Worm (Caenorhabditis elegans) whole organism, young adult: ENCODE results near the gene nhr-86.

Source experiments
- B0019.2 ChIP-seq: fragments of 200-800 bp; sonication (Bioruptor generic); conservative IDR thresholded peaks from 2 replicates; pipeline ENCODE4 v1.3.6; 2022; ENCODE audit warnings: missing genetic modification reagents, missing genetic modification characterization, missing compliant biosample characterization
- C17E4.6 ChIP-seq: fragments of 200-800 bp; sonication (Bioruptor generic); IDR thresholded peaks from 2 replicates; pipeline ENCODE4 v1.3.6; 2022; ENCODE audit warnings: missing genetic modification reagents, missing genetic modification characterization, missing compliant biosample characterization
- F10E7.11 ChIP-seq: sonication (generic microtip); optimal IDR thresholded peaks from 2 replicates; lab custom pipeline; 2017; ENCODE audit warnings: mild to moderate bottlenecking, missing genetic modification characterization, moderate library complexity, missing compliant biosample characterization
- F39B2.1 ChIP-seq: fragments of 200-800 bp; sonication (Bioruptor generic); IDR thresholded peaks from 2 replicates; pipeline ENCODE4 v1.3.6; 2022; ENCODE audit warnings: missing genetic modification reagents, missing genetic modification characterization, missing compliant biosample characterization
- F57A8.1 ChIP-seq: fragments of 200-800 bp; sonication (Bioruptor generic); optimal IDR thresholded peaks from 2 replicates; lab custom pipeline; 2018; ENCODE audit warnings: mild to moderate bottlenecking, missing genetic modification characterization, moderate library complexity, missing compliant biosample characterization
- F57C9.4 ChIP-seq: sonication (generic microtip); optimal IDR thresholded peaks from 2 replicates; lab custom pipeline; 2017; ENCODE audit warnings: mild to moderate bottlenecking, missing genetic modification characterization, missing compliant biosample characterization
- K12H6.12 ChIP-seq: fragments of 200-800 bp; sonication (Bioruptor generic); optimal IDR thresholded peaks from 2 replicates; lab custom pipeline; 2018; ENCODE audit warnings: mild to moderate bottlenecking, missing genetic modification characterization, missing compliant biosample characterization
- Y56A3A.18 ChIP-seq: fragments of 200-800 bp; sonication (Bioruptor generic); IDR thresholded peaks from 2 replicates; pipeline ENCODE4 v1.3.6; 2022; ENCODE audit warnings: missing genetic modification reagents, missing genetic modification characterization, missing compliant biosample characterization
- Y95B8A.8 ChIP-seq: fragments of 200-800 bp; sonication (Bioruptor generic); IDR thresholded peaks from 2 replicates; pipeline ENCODE4 v1.3.6; 2022; ENCODE audit warnings: missing genetic modification reagents, missing genetic modification characterization, missing compliant biosample characterization
- akir-1 ChIP-seq: fragments of 200-800 bp; sonication (Bioruptor generic); optimal IDR thresholded peaks from 2 replicates; lab custom pipeline; 2018; ENCODE audit warnings: mild to moderate bottlenecking, missing genetic modification characterization, moderate library complexity, missing compliant biosample characterization
- cebp-1 ChIP-seq, 2 experiments: fragments of 200-800 bp in 1 of 2; sonication (Bioruptor generic) in 1 of 2; sonication (generic microtip) in 1 of 2; IDR thresholded peaks in 1 of 2; optimal IDR thresholded peaks in 1 of 2; 2 replicates each; pipeline versions ENCODE4 v1.3.6 to Lab custom; 2017 to 2022; ENCODE audit warnings: missing compliant biosample characterization in 2 of 2, missing genetic modification characterization in 2 of 2, mild to moderate bottlenecking in 1 of 2, missing genetic modification reagents in 1 of 2, moderate library complexity in 1 of 2
- ceh-58 ChIP-seq: fragments of 200-800 bp; sonication (Bioruptor generic); IDR thresholded peaks from 2 replicates; pipeline ENCODE4 v1.3.6; 2022; ENCODE audit warnings: missing genetic modification characterization, missing compliant biosample characterization
- die-1 ChIP-seq: sonication (generic microtip); optimal IDR thresholded peaks from 2 replicates; lab custom pipeline; 2016; ENCODE audit warnings: missing genotype, mild to moderate bottlenecking, missing genetic modification characterization, missing compliant biosample characterization
- dpl-1 ChIP-seq: fragments of 150-350 bp; optimal IDR thresholded peaks from 2 replicates; lab custom pipeline; 2014; ENCODE audit warnings: missing biosample characterization, missing genetic modification reagents, missing genetic modification characterization
- egl-44 ChIP-seq: fragments of 200-800 bp; sonication (Bioruptor generic); IDR thresholded peaks from 2 replicates; pipeline ENCODE4 v1.3.6; 2022; ENCODE audit warnings: missing genetic modification reagents, missing genetic modification characterization, missing compliant biosample characterization
- ets-4 ChIP-seq: fragments of 200-800 bp; sonication (Bioruptor generic); optimal IDR thresholded peaks from 2 replicates; lab custom pipeline; 2018; ENCODE audit warnings: mild to moderate bottlenecking, missing genetic modification characterization, missing compliant biosample characterization
- fkh-3 ChIP-seq: sonication (generic microtip); optimal IDR thresholded peaks from 2 replicates; lab custom pipeline; 2016; ENCODE audit warnings: mild to moderate bottlenecking, missing genetic modification characterization, missing compliant biosample characterization
- hmg-1.2 ChIP-seq: fragments of 200-800 bp; sonication (Bioruptor generic); IDR thresholded peaks from 2 replicates; pipeline ENCODE4 v1.3.6; 2022; ENCODE audit warnings: missing genetic modification reagents, missing genetic modification characterization, missing compliant biosample characterization
- hmg-20 ChIP-seq: fragments of 200-800 bp; sonication (Bioruptor generic); IDR thresholded peaks from 2 replicates; pipeline ENCODE4 v1.3.6; 2022; ENCODE audit warnings: missing genetic modification reagents, missing genetic modification characterization, missing compliant biosample characterization
- let-526 ChIP-seq: fragments of 200-800 bp; sonication (Bioruptor generic); IDR thresholded peaks from 2 replicates; pipeline ENCODE4 v1.3.6; 2022; ENCODE audit warnings: missing genetic modification reagents, missing genetic modification characterization, missing compliant biosample characterization
- let-607 ChIP-seq, 2 experiments: fragments of 200-800 bp in 1 of 2; sonication (Bioruptor generic) in 1 of 2; sonication (generic microtip) in 1 of 2; optimal IDR thresholded peaks; 2 replicates each; lab custom pipeline; 2016 to 2018; ENCODE audit warnings: mild to moderate bottlenecking in 2 of 2, missing compliant biosample characterization in 2 of 2, missing genetic modification characterization in 2 of 2, moderate library complexity in 2 of 2, missing genotype in 1 of 2
- lin-54 ChIP-seq: fragments of 200-800 bp; sonication (Bioruptor generic); optimal IDR thresholded peaks from 2 replicates; lab custom pipeline; 2018; ENCODE audit warnings: mild to moderate bottlenecking, missing genetic modification characterization, missing compliant biosample characterization
- lsl-1 ChIP-seq: fragments of 200-800 bp; sonication (Bioruptor generic); optimal IDR thresholded peaks from 2 replicates; lab custom pipeline; 2018; ENCODE audit warnings: mild to moderate bottlenecking, missing genetic modification characterization, moderate library complexity, missing compliant biosample characterization
- madf-6 ChIP-seq: fragments of 200-800 bp; sonication (Bioruptor generic); IDR thresholded peaks from 2 replicates; pipeline ENCODE4 v1.3.6; 2022; ENCODE audit warnings: missing genetic modification reagents, missing genetic modification characterization, missing compliant biosample characterization
- mcd-1 ChIP-seq: fragments of 200-800 bp; sonication (Bioruptor generic); IDR thresholded peaks from 2 replicates; pipeline ENCODE4 v1.3.6; 2022; ENCODE audit warnings: missing genetic modification reagents, missing genetic modification characterization, missing compliant biosample characterization
- nhr-179 ChIP-seq: sonication (generic microtip); optimal IDR thresholded peaks from 2 replicates; lab custom pipeline; 2016; ENCODE audit warnings: mild to moderate bottlenecking, missing genetic modification characterization, missing compliant biosample characterization
- nhr-90 ChIP-seq: sonication (generic microtip); optimal IDR thresholded peaks from 2 replicates; lab custom pipeline; 2016; ENCODE audit warnings: missing genotype, mild to moderate bottlenecking, missing genetic modification characterization, missing compliant biosample characterization
- rcor-1 ChIP-seq: fragments of 200-800 bp; sonication (Bioruptor generic); IDR thresholded peaks from 2 replicates; pipeline ENCODE4 v1.3.6; 2022; ENCODE audit warnings: missing genetic modification reagents, missing genetic modification characterization, missing compliant biosample characterization
- snpc-1.1 ChIP-seq: sonication (generic microtip); optimal IDR thresholded peaks from 2 replicates; lab custom pipeline; 2017; ENCODE audit warnings: missing genetic modification characterization, mild to moderate bottlenecking, missing compliant biosample characterization, antibody characterized with exemption, moderate library complexity, missing genotype, missing genetic modification reagents; ENCODE audit not compliant: insufficient read depth
- sptf-2 ChIP-seq: fragments of 200-800 bp; sonication (Bioruptor generic); optimal IDR thresholded peaks from 2 replicates; lab custom pipeline; 2018; ENCODE audit warnings: mild to moderate bottlenecking, missing genetic modification characterization, missing compliant biosample characterization
- tlf-1 ChIP-seq: fragments of 200-800 bp; sonication (Bioruptor generic); optimal IDR thresholded peaks from 2 replicates; lab custom pipeline; 2018; ENCODE audit warnings: mild to moderate bottlenecking, missing genetic modification characterization, missing compliant biosample characterization
- zfh-2 ChIP-seq: fragments of 200-800 bp; sonication (Bioruptor generic); conservative IDR thresholded peaks from 2 replicates; pipeline ENCODE4 v1.3.6; 2022; ENCODE audit warnings: missing genetic modification reagents, missing genetic modification characterization, missing compliant biosample characterization
- zim-3 ChIP-seq: sonication (generic microtip); optimal IDR thresholded peaks from 2 replicates; lab custom pipeline; 2017; ENCODE audit warnings: mild to moderate bottlenecking, missing genetic modification characterization, moderate library complexity, missing compliant biosample characterization
- ztf-18 ChIP-seq: sonication (generic microtip); optimal IDR thresholded peaks from 2 replicates; lab custom pipeline; 2016; ENCODE audit warnings: missing genotype, mild to moderate bottlenecking, missing genetic modification characterization, missing compliant biosample characterization
- ztf-25 ChIP-seq: fragments of 200-800 bp; sonication (Bioruptor generic); IDR thresholded peaks from 2 replicates; pipeline ENCODE4 v1.3.6; 2022; ENCODE audit warnings: missing genetic modification reagents, missing genetic modification characterization, missing compliant biosample characterization
- ztf-28 ChIP-seq: fragments of 200-800 bp; sonication (Bioruptor generic); IDR thresholded peaks from 2 replicates; pipeline ENCODE4 v1.3.6; 2022; ENCODE audit warnings: missing genetic modification reagents, missing genetic modification characterization, missing compliant biosample characterization
- ztf-3 ChIP-seq: fragments of 200-800 bp; sonication (Bioruptor generic); optimal IDR thresholded peaks from 2 replicates; lab custom pipeline; 2018; ENCODE audit warnings: mild to moderate bottlenecking, missing genetic modification characterization, missing compliant biosample characterization

The nhr-86 gene

ce11 chrV:2029877-2030276, 36.8 kb downstream of the nhr-86 start, which contains the start of gene F59A7.12:
TSS of gene F59A7.12 (plus strand) at chrV:2030177.
- TF ChIP-seq tlf-1 (GFP tag; lab: Kevin White, UChicago), result no peak
- no peak for TF ChIP-seq snpc-1.1 (tag; lab: Kevin White, UChicago)
- TF ChIP-seq die-1 (tag; lab: Kevin White, UChicago), result no peak
- TF ChIP-seq C17E4.6 (GFP tag; lab: Robert Waterston, UW), result no peak
- no peak for TF ChIP-seq nhr-179 (tag; lab: Kevin White, UChicago)

- TF ChIP-seq ztf-25 (GFP tag; lab: Robert Waterston, UW) (no peak), ceh-58 (GFP tag; lab: Robert Waterston, UW) (no peak), let-607 (tag; optimal IDR thresholded peaks at IDR 0.05; lab: Kevin White, UChicago) (no peak), sptf-2 (no peak), zfh-2 (GFP tag; lab: Robert Waterston, UW) (no peak), fkh-3 (tag; lab: Kevin White, UChicago) (no peak), B0019.2 (GFP tag; lab: Robert Waterston, UW) (no peak), rcor-1 (GFP tag; lab: Robert Waterston, UW) (no peak), dpl-1 (GFP tag; lab: Kevin White, UChicago) (no peak), akir-1 (no peak), F57A8.1 (GFP tag; lab: Kevin White, UChicago) (no peak), zim-3 (tag; lab: Kevin White, UChicago) (no peak), F39B2.1 (no peak)
Measured at ce11 chrV:2027787-2028186, 38.9 kb downstream of the nhr-86 start, which contains the start of gene srab-13. TSS of gene srab-13 (minus strand) at chrV:2027887.

- TF ChIP-seq mcd-1 (no peak), ets-4 (GFP tag; lab: Kevin White, UChicago) (no peak), ztf-28 (no peak), hmg-1.2 (GFP tag; lab: Robert Waterston, UW) (no peak), ztf-18 (tag; lab: Kevin White, UChicago) (no peak), cebp-1 (GFP tag; IDR thresholded peaks at IDR 0.05; lab: Robert Waterston, UW) (no peak), cebp-1 (tag; optimal IDR thresholded peaks at IDR 0.05; lab: Kevin White, UChicago) (no peak)
Measured at ce11 chrV:2022374-2022773, 44.3 kb downstream of the nhr-86 start, which contains the start of gene F59A7.5. TSS of gene F59A7.5 (plus strand) at chrV:2022674.

- TF ChIP-seq Y56A3A.18 (GFP tag; lab: Robert Waterston, UW) (no peak), lin-54 (GFP tag; lab: Kevin White, UChicago) (no peak), nhr-90 (tag; lab: Kevin White, UChicago) (no peak), rcor-1 (GFP tag; lab: Robert Waterston, UW) (no peak), mcd-1 (no peak), ztf-3 (no peak), ztf-25 (GFP tag; lab: Robert Waterston, UW) (no peak), madf-6 (GFP tag; lab: Robert Waterston, UW) (no peak), K12H6.12 (tag; lab: Kevin White, UChicago) (no peak), egl-44 (GFP tag; lab: Robert Waterston, UW) (no peak), F57C9.4 (tag; lab: Kevin White, UChicago) (no peak), C17E4.6 (GFP tag; lab: Robert Waterston, UW) (no peak), let-526 (GFP tag; lab: Robert Waterston, UW) (no peak), Y95B8A.8 (no peak), F10E7.11 (tag; lab: Kevin White, UChicago) (no peak), lsl-1 (GFP tag; lab: Kevin White, UChicago) (no peak), sptf-2 (no peak), hmg-20 (no peak), hmg-1.2 (GFP tag; lab: Robert Waterston, UW) (no peak)
Measured at ce11 chrV:2021283-2021682, 45.4 kb downstream of the nhr-86 start.
